Worm (Caenorhabditis elegans) whole organism, L4/young adult: ENCODE data around the gene rbm-26.

Experiments used
- W03F9.2 ChIP-seq: fragments of 150-350 bp; optimal IDR thresholded peaks from 2 replicates; lab custom pipeline; 2014; ENCODE audit warnings: missing biosample characterization, missing genetic modification characterization
- him-1 ChIP-seq: sonication (generic microtip); optimal IDR thresholded peaks from 2 replicates; lab custom pipeline; 2016; ENCODE audit warnings: missing genotype, missing genetic modification reagents, missing genetic modification characterization, missing compliant biosample characterization

- TF ChIP-seq him-1 (tag; lab: Kevin White, UChicago) = no peak
- no peak for TF ChIP-seq W03F9.2
These were observed 18.0 kb downstream of the rbm-26 start for ce11 chrIII:5729367-5729766.
